Fruit fly (Drosophila melanogaster) Kc167 (cell line): Measurements from ENCODE around the gene CG16772.

Experiments
- Myc ChIP-seq: fragments of >200 bp; optimal IDR thresholded peaks from 2 replicates; lab custom pipeline; 2017; ENCODE audit warnings: missing external identifiers
- Sin3A ChIP-seq: fragments of >200 bp; optimal IDR thresholded peaks from 2 replicates; lab custom pipeline; 2018; ENCODE audit warnings: missing external identifiers
- h ChIP-seq: fragments of >200 bp; optimal IDR thresholded peaks from 3 replicates; lab custom pipeline; 2018; ENCODE audit warnings: missing external identifiers
- insv ChIP-seq: fragments of >200 bp; optimal IDR thresholded peaks from 3 replicates; lab custom pipeline; 2018; ENCODE audit warnings: missing external identifiers
- psq ChIP-seq: fragments of >200 bp; optimal IDR thresholded peaks from 2 replicates; lab custom pipeline; 2017; ENCODE audit warnings: missing external identifiers
- ttk ChIP-seq: sonication (Bioruptor generic); optimal IDR thresholded peaks from 2 replicates; lab custom pipeline; 2017; ENCODE audit warnings: missing external identifiers

CG16772 gene

dm6 chr2L:19962252-19962729 lies at the start of gene CG16772, which contains the start of gene CG13965:
CG16772 (plus strand) TSS chr2L:19962679.
CG13965 (minus strand) TSS chr2L:19962352.
- TF ChIP-seq psq (lab: Kevin White, UChicago) (no peak), Myc (lab: Kevin White, UChicago) (no peak), insv (lab: Kevin White, UChicago) (no peak), ttk (lab: Kevin White, UChicago) (no peak), Sin3A (lab: Kevin White, UChicago) (no peak), h (lab: Kevin White, UChicago) (no peak)

dm6 chr2L:19913416-19913815 lies 49.1 kb upstream of the CG16772 start, which contains the start of gene TotE:
TotE (minus strand) TSS chr2L:19913516.
- TF ChIP-seq psq (lab: Kevin White, UChicago) (no peak), insv (lab: Kevin White, UChicago) (no peak), Myc (lab: Kevin White, UChicago) (no peak), Sin3A (lab: Kevin White, UChicago) (no peak), ttk (lab: Kevin White, UChicago) (no peak), h (lab: Kevin White, UChicago) (no peak)

- no peak for TF ChIP-seq Sin3A (lab: Kevin White, UChicago)
- no peak for TF ChIP-seq psq (lab: Kevin White, UChicago)
- no peak for TF ChIP-seq insv (lab: Kevin White, UChicago)
- no peak for TF ChIP-seq Myc (lab: Kevin White, UChicago)
- no peak for TF ChIP-seq h (lab: Kevin White, UChicago)
- no peak for TF ChIP-seq ttk (lab: Kevin White, UChicago)
Observed at dm6 chr2L:19915195-19915594, 47.3 kb upstream of the CG16772 start.

- TF ChIP-seq insv (lab: Kevin White, UChicago) (no peak), psq (lab: Kevin White, UChicago) (no peak), ttk (lab: Kevin White, UChicago) (no peak), Sin3A (lab: Kevin White, UChicago) (no peak), h (lab: Kevin White, UChicago) (no peak), Myc (lab: Kevin White, UChicago) (no peak)
Observed at dm6 chr2L:19916982-19917381, 45.5 kb upstream of the CG16772 start.

- TF ChIP-seq psq (lab: Kevin White, UChicago): no peak
- TF ChIP-seq ttk (lab: Kevin White, UChicago): no peak
- no peak for TF ChIP-seq h (lab: Kevin White, UChicago)
- TF ChIP-seq Sin3A (lab: Kevin White, UChicago): no peak
- TF ChIP-seq Myc (lab: Kevin White, UChicago): no peak
- no peak for TF ChIP-seq insv (lab: Kevin White, UChicago)
Observed at dm6 chr2L:19917860-19918259, 44.6 kb upstream of the CG16772 start.

- no peak for TF ChIP-seq Sin3A (lab: Kevin White, UChicago)
- no peak for TF ChIP-seq psq (lab: Kevin White, UChicago)
Observed at dm6 chr2L:19923786-19924185, 38.7 kb upstream of the CG16772 start.

- no peak for TF ChIP-seq h (lab: Kevin White, UChicago)
- TF ChIP-seq Sin3A (lab: Kevin White, UChicago): no peak
- TF ChIP-seq psq (lab: Kevin White, UChicago): no peak
- no peak for TF ChIP-seq Myc (lab: Kevin White, UChicago)
- TF ChIP-seq insv (lab: Kevin White, UChicago): no peak
- TF ChIP-seq ttk (lab: Kevin White, UChicago): no peak
Observed at dm6 chr2L:19930102-19930501, 32.4 kb upstream of the CG16772 start.

dm6 chr2L:19932523-19932922 lies 30.0 kb upstream of the CG16772 start:
- TF ChIP-seq h (lab: Kevin White, UChicago) (no peak), Myc (lab: Kevin White, UChicago) (no peak), ttk (lab: Kevin White, UChicago) (no peak), insv (lab: Kevin White, UChicago) (no peak), psq (lab: Kevin White, UChicago) (no peak), Sin3A (lab: Kevin White, UChicago) (no peak)

dm6 chr2L:19935085-19935846 lies 27.2 kb upstream of the CG16772 start:
- TF ChIP-seq psq (lab: Kevin White, UChicago) (no peak), Sin3A (lab: Kevin White, UChicago) (no peak), ttk (lab: Kevin White, UChicago) (no peak), Myc (lab: Kevin White, UChicago) (no peak), insv (lab: Kevin White, UChicago) (no peak), h (lab: Kevin White, UChicago) (no peak)

dm6 chr2L:19937804-19938461 lies 24.5 kb upstream of the CG16772 start:
- no peak for TF ChIP-seq ttk (lab: Kevin White, UChicago)
- TF ChIP-seq psq (lab: Kevin White, UChicago): no peak
- no peak for TF ChIP-seq Myc (lab: Kevin White, UChicago)
- TF ChIP-seq insv (lab: Kevin White, UChicago): no peak
- no peak for TF ChIP-seq h (lab: Kevin White, UChicago)

- TF ChIP-seq h (lab: Kevin White, UChicago) (no peak), ttk (lab: Kevin White, UChicago) (no peak), insv (lab: Kevin White, UChicago) (no peak)
Observed at dm6 chr2L:19940036-19940435, 22.4 kb upstream of the CG16772 start.
